Fruit fly (Drosophila melanogaster) whole organism, embryonic: ENCODE measurements around the gene mop.

Experiments
- Adf1 ChIP-seq: fragments of 200-800 bp; sonication (Bioruptor generic); IDR thresholded peaks from 2 replicates; pipeline ENCODE4 v1.3.6; 2022; ENCODE audit warnings: missing biosample characterization, missing genetic modification characterization
- Bdp1 ChIP-seq: fragments of 200-800 bp; sonication (Bioruptor generic); optimal IDR thresholded peaks from 3 replicates; lab custom pipeline; 2016; ENCODE audit warnings: missing biosample characterization, missing genetic modification characterization
- CG10543 ChIP-seq: fragments of 200-800 bp; sonication (Bioruptor generic); optimal IDR thresholded peaks from 3 replicates; lab custom pipeline; 2017; ENCODE audit warnings: missing biosample characterization, mild to moderate bottlenecking, missing genetic modification characterization, moderate library complexity
- CG11504 ChIP-seq: fragments of 200-800 bp; sonication (Bioruptor generic); optimal IDR thresholded peaks from 3 replicates; lab custom pipeline; 2019; ENCODE audit warnings: missing biosample characterization, mild to moderate bottlenecking, missing genetic modification characterization, moderate library complexity
- CG15479 ChIP-seq: fragments of 200-800 bp; sonication (Bioruptor generic); optimal IDR thresholded peaks from 3 replicates; lab custom pipeline; 2019; ENCODE audit warnings: missing biosample characterization, mild to moderate bottlenecking, missing genetic modification characterization, moderate library complexity
- CG15601 ChIP-seq: fragments of 200-800 bp; sonication (Bioruptor generic); optimal IDR thresholded peaks from 3 replicates; lab custom pipeline; 2019; ENCODE audit warnings: missing biosample characterization, mild to moderate bottlenecking, missing genetic modification characterization, moderate library complexity
- CG1603 ChIP-seq: fragments of 200-800 bp; sonication (Bioruptor generic); optimal IDR thresholded peaks from 2 replicates; lab custom pipeline; 2019; ENCODE audit warnings: missing biosample characterization, mild to moderate bottlenecking, missing genetic modification characterization, moderate library complexity
- CG18011 ChIP-seq: fragments of 200-800 bp; sonication (Bioruptor generic); optimal IDR thresholded peaks from 2 replicates; lab custom pipeline; 2017; ENCODE audit warnings: missing biosample characterization, missing genetic modification characterization, mild to moderate bottlenecking, moderate library complexity, missing genotype
- CG1832 ChIP-seq: fragments of 200-800 bp; sonication (Bioruptor generic); optimal IDR thresholded peaks from 2 replicates; lab custom pipeline; 2017; ENCODE audit warnings: missing biosample characterization, mild to moderate bottlenecking, missing genetic modification characterization, inconsistent platforms
- CG2116 ChIP-seq: fragments of 200-800 bp; sonication (Bioruptor generic); optimal IDR thresholded peaks from 3 replicates; lab custom pipeline; 2018; ENCODE audit warnings: missing biosample characterization, mild to moderate bottlenecking, missing genetic modification characterization
- CG2120 ChIP-seq: fragments of 200-800 bp; sonication (Bioruptor generic); optimal IDR thresholded peaks from 3 replicates; lab custom pipeline; 2016; ENCODE audit warnings: missing biosample characterization, missing genetic modification characterization
- CG30403 ChIP-seq: fragments of 200-800 bp; sonication (Bioruptor generic); optimal IDR thresholded peaks from 3 replicates; lab custom pipeline; 2016; ENCODE audit warnings: missing biosample characterization, missing genetic modification characterization
- CG32532 ChIP-seq: fragments of 200-800 bp; sonication (Bioruptor generic); IDR thresholded peaks from 2 replicates; pipeline ENCODE4 v1.3.6; 2022; ENCODE audit warnings: missing biosample characterization, missing genetic modification characterization
- CG3838 ChIP-seq: fragments of 200-800 bp; sonication (Bioruptor generic); optimal IDR thresholded peaks from 3 replicates; lab custom pipeline; 2016; ENCODE audit warnings: missing biosample characterization, missing genetic modification characterization
- CG3847 ChIP-seq: fragments of 200-800 bp; sonication (Bioruptor generic); IDR thresholded peaks from 2 replicates; pipeline ENCODE4 v1.3.6; 2022; ENCODE audit warnings: missing biosample characterization, missing genetic modification characterization
- CG43689 ChIP-seq: fragments of 200-800 bp; sonication (Bioruptor generic); IDR thresholded peaks from 2 replicates; pipeline ENCODE4 v1.3.6; 2022; ENCODE audit warnings: missing biosample characterization, missing genetic modification characterization
- CG6683 ChIP-seq: fragments of 200-800 bp; sonication (Bioruptor generic); optimal IDR thresholded peaks from 2 replicates; lab custom pipeline; 2017; ENCODE audit warnings: missing biosample characterization, mild to moderate bottlenecking, missing genetic modification characterization, missing genetic modification reagents
- CG6813 ChIP-seq: fragments of 200-800 bp; sonication (Bioruptor generic); optimal IDR thresholded peaks from 2 replicates; lab custom pipeline; 2017; ENCODE audit warnings: missing biosample characterization, missing genetic modification characterization, mild to moderate bottlenecking, moderate library complexity, missing genetic modification reagents
- CG6854 ChIP-seq: fragments of 200-800 bp; sonication (Bioruptor generic); optimal IDR thresholded peaks from 3 replicates; lab custom pipeline; 2017; ENCODE audit warnings: missing biosample characterization, mild to moderate bottlenecking, missing genetic modification characterization
- CG7928 ChIP-seq: fragments of 200-800 bp; sonication (Bioruptor generic); optimal IDR thresholded peaks from 2 replicates; lab custom pipeline; 2017; ENCODE audit warnings: missing biosample characterization, mild to moderate bottlenecking, missing genetic modification characterization
- Doc2 ChIP-seq: fragments of 200-800 bp; sonication (Bioruptor generic); IDR thresholded peaks from 2 replicates; pipeline ENCODE4 v1.3.6; 2022; ENCODE audit warnings: missing biosample characterization, missing genetic modification characterization
- Fer1 ChIP-seq: fragments of 200-800 bp; sonication (Bioruptor generic); optimal IDR thresholded peaks from 2 replicates; lab custom pipeline; 2017; ENCODE audit warnings: missing biosample characterization, mild to moderate bottlenecking, missing genetic modification characterization
- Med ChIP-seq: fragments of 200-800 bp; sonication (Bioruptor generic); peaks from one replicate; lab custom pipeline; 2016; ENCODE audit warnings: missing biosample characterization, missing genetic modification characterization, mild to moderate bottlenecking, inconsistent platforms, moderate library complexity
- NC2α ChIP-seq: fragments of 200-800 bp; sonication (Bioruptor generic); optimal IDR thresholded peaks from 2 replicates; lab custom pipeline; 2016; ENCODE audit warnings: missing biosample characterization, missing genetic modification characterization
- Neu2 ChIP-seq: fragments of 200-800 bp; sonication (Bioruptor generic); optimal IDR thresholded peaks from 3 replicates; lab custom pipeline; 2016; ENCODE audit warnings: missing biosample characterization, missing genetic modification characterization, borderline replicate concordance
- Rfx ChIP-seq: fragments of 200-800 bp; sonication (Bioruptor generic); IDR thresholded peaks from 2 replicates; pipeline ENCODE4 v1.3.6; 2022; ENCODE audit warnings: missing biosample characterization, missing genetic modification characterization
- Rx ChIP-seq: fragments of 200-800 bp; sonication (Bioruptor generic); IDR thresholded peaks from 2 replicates; pipeline ENCODE4 v1.3.6; 2022; ENCODE audit warnings: missing biosample characterization, missing genetic modification characterization
- Side ChIP-seq: fragments of 200-800 bp; sonication (Bioruptor generic); optimal IDR thresholded peaks from 2 replicates; lab custom pipeline; 2016; ENCODE audit warnings: missing biosample characterization, missing genetic modification characterization
- Sox102F ChIP-seq: fragments of 200-800 bp; sonication (Bioruptor generic); optimal IDR thresholded peaks from 2 replicates; lab custom pipeline; 2018; ENCODE audit warnings: missing biosample characterization, mild to moderate bottlenecking, missing genetic modification characterization, moderate library complexity
- TFAM ChIP-seq: fragments of 200-800 bp; sonication (Bioruptor generic); optimal IDR thresholded peaks from 2 replicates; lab custom pipeline; 2017; ENCODE audit warnings: missing biosample characterization, missing genetic modification characterization, inconsistent platforms
- Xrp1 ChIP-seq: fragments of 200-800 bp; sonication (Bioruptor generic); IDR thresholded peaks from 2 replicates; pipeline ENCODE4 v1.3.6; 2022; ENCODE audit warnings: missing biosample characterization, missing genetic modification characterization
- ac ChIP-seq: fragments of 200-800 bp; sonication (Bioruptor generic); optimal IDR thresholded peaks from 3 replicates; lab custom pipeline; 2017; ENCODE audit warnings: missing biosample characterization, mild to moderate bottlenecking, missing genetic modification characterization
- amos ChIP-seq: fragments of 200-800 bp; sonication (Bioruptor generic); IDR thresholded peaks from 2 replicates; pipeline ENCODE4 v1.3.6; 2022; ENCODE audit warnings: missing biosample characterization, missing genetic modification characterization; ENCODE audit not compliant: partially characterized antibody
- ara ChIP-seq: fragments of 200-800 bp; sonication (Bioruptor generic); IDR thresholded peaks from 2 replicates; pipeline ENCODE4 v1.3.6; 2022; ENCODE audit warnings: missing biosample characterization, missing genetic modification characterization
- chm ChIP-seq: fragments of 200-800 bp; sonication (Bioruptor generic); IDR thresholded peaks from 2 replicates; pipeline ENCODE4 v1.3.6; 2022; ENCODE audit warnings: missing biosample characterization, missing genetic modification characterization
- croc ChIP-seq: fragments of 200-800 bp; sonication (Bioruptor generic); conservative IDR thresholded peaks from 3 replicates; pipeline ENCODE4 v1.3.6; 2022; ENCODE audit warnings: missing biosample characterization, missing genetic modification characterization
- danr ChIP-seq: fragments of 200-800 bp; sonication (Bioruptor generic); IDR thresholded peaks from 2 replicates; pipeline ENCODE4 v1.3.6; 2022; ENCODE audit warnings: missing biosample characterization, missing genetic modification characterization
- ewg ChIP-seq: fragments of 200-800 bp; sonication (Bioruptor generic); optimal IDR thresholded peaks from 3 replicates; lab custom pipeline; 2017; ENCODE audit warnings: mild to moderate bottlenecking, missing biosample characterization, missing genetic modification reagents, missing genetic modification characterization
- gce ChIP-seq: fragments of 200-800 bp; sonication (Bioruptor generic); IDR thresholded peaks from 3 replicates; pipeline ENCODE4 v1.3.6; 2022; ENCODE audit warnings: missing biosample characterization, missing genetic modification characterization
- gem ChIP-seq: fragments of 200-800 bp; sonication (Bioruptor generic); optimal IDR thresholded peaks from 2 replicates; lab custom pipeline; 2019; ENCODE audit warnings: missing biosample characterization, mild to moderate bottlenecking, missing genetic modification characterization, moderate library complexity
- h ChIP-seq: fragments of >200 bp; optimal IDR thresholded peaks from 2 replicates; lab custom pipeline; 2017
- inv ChIP-seq: fragments of 200-800 bp; sonication (Bioruptor generic); IDR thresholded peaks from 2 replicates; pipeline ENCODE4 v1.3.6; 2022; ENCODE audit warnings: missing biosample characterization, missing genetic modification characterization; ENCODE audit not compliant: partially characterized antibody
- jumu ChIP-seq: fragments of 200-800 bp; sonication (Bioruptor generic); optimal IDR thresholded peaks from 3 replicates; lab custom pipeline; 2016; ENCODE audit warnings: missing biosample characterization, missing genetic modification characterization
- oc ChIP-seq: fragments of 200-800 bp; sonication (Bioruptor generic); optimal IDR thresholded peaks from 2 replicates; lab custom pipeline; 2018; ENCODE audit warnings: missing biosample characterization, mild to moderate bottlenecking, missing genetic modification characterization, moderate library complexity
- pho ChIP-seq: fragments of 200-800 bp; sonication (Bioruptor generic); optimal IDR thresholded peaks from 2 replicates; lab custom pipeline; 2016; ENCODE audit warnings: missing biosample characterization, missing genetic modification characterization
- pnt ChIP-seq: fragments of 200-800 bp; sonication (Bioruptor generic); optimal IDR thresholded peaks from 3 replicates; lab custom pipeline; 2016; ENCODE audit warnings: missing biosample characterization, missing genetic modification characterization
- sens ChIP-seq: fragments of 200-800 bp; sonication (Bioruptor generic); peaks from one replicate; lab custom pipeline; 2016; ENCODE audit warnings: missing biosample characterization, missing genetic modification characterization
- sug ChIP-seq: fragments of 200-800 bp; optimal IDR thresholded peaks from 2 replicates; lab custom pipeline; 2019; ENCODE audit warnings: missing biosample characterization, mild to moderate bottlenecking, missing genetic modification characterization, moderate library complexity
- tx ChIP-seq: fragments of 200-800 bp; sonication (Bioruptor generic); optimal IDR thresholded peaks from 2 replicates; lab custom pipeline; 2016; ENCODE audit warnings: missing biosample characterization, missing genetic modification characterization
- unpg ChIP-seq: fragments of 200-800 bp; sonication (Bioruptor generic); optimal IDR thresholded peaks from 3 replicates; lab custom pipeline; 2018; ENCODE audit warnings: missing biosample characterization, mild to moderate bottlenecking, missing genetic modification characterization, moderate library complexity
- usp ChIP-seq: fragments of >200 bp; optimal IDR thresholded peaks from 2 replicates; lab custom pipeline; 2017; ENCODE audit warnings: missing biosample characterization, missing genetic modification characterization
- wdn ChIP-seq: fragments of 200-800 bp; sonication (Bioruptor generic); IDR thresholded peaks from 2 replicates; pipeline ENCODE4 v1.3.6; 2022; ENCODE audit warnings: missing biosample characterization, missing genetic modification characterization

The mop gene

dm6 chr3L:14780187-14780586, 4.3 kb upstream of the mop start (continued):
- TF ChIP-seq jumu (GFP tag; lab: Kevin White, UChicago) (no peak), CG15479 (GFP tag; lab: Kevin White, UChicago) (no peak), Rx (GFP tag; lab: Robert Waterston, UW) (no peak), danr (GFP tag; lab: Robert Waterston, UW) (no peak), TFAM (GFP tag; lab: Kevin White, UChicago) (no peak), h (lab: Kevin White, UChicago) (no peak), NC2α (GFP tag; lab: Kevin White, UChicago) (no peak), CG1603 (tag; lab: Kevin White, UChicago) (peak; percentile 53), oc (no peak), Side (GFP tag; lab: Kevin White, UChicago) (no peak), CG32532 (GFP tag; lab: Robert Waterston, UW) (peak; percentile 9; the same call in 1 of the 2 replicates), ac (GFP tag; lab: Kevin White, UChicago) (no peak), pnt (GFP tag; lab: Kevin White, UChicago) (no peak), amos (GFP tag; lab: Robert Waterston, UW) (no peak), sug (tag; lab: Kevin White, UChicago) (peak; percentile 95), CG15601 (tag; lab: Kevin White, UChicago) (peak; percentile 66), Bdp1 (GFP tag; lab: Kevin White, UChicago) (peak; percentile 33), ewg (GFP tag; lab: Kevin White, UChicago) (no peak), CG6854 (GFP tag; lab: Kevin White, UChicago) (no peak), CG2120 (GFP tag; lab: Kevin White, UChicago) (no peak), sens (GFP tag; lab: Kevin White, UChicago) (peak; percentile 87), wdn (no peak), Xrp1 (GFP tag; lab: Robert Waterston, UW) (peak; percentile 74), CG1832 (GFP tag; lab: Kevin White, UChicago) (no peak), Med (peak; percentile 89), CG6813 (peak; percentile 64), CG2116 (GFP tag; lab: Kevin White, UChicago) (peak; percentile 22), gem (tag; lab: Kevin White, UChicago) (peak; percentile 18), CG3847 (GFP tag; lab: Robert Waterston, UW) (no peak), Doc2 (no peak), CG43689 (no peak), CG6683 (GFP tag; lab: Kevin White, UChicago) (no peak), unpg (GFP tag; lab: Kevin White, UChicago) (peak; percentile 23), CG10543 (GFP tag; lab: Kevin White, UChicago) (no peak), CG7928 (GFP tag; lab: Kevin White, UChicago) (no peak), Sox102F (GFP tag; lab: Kevin White, UChicago) (peak; percentile 34), Rfx (GFP tag; lab: Robert Waterston, UW) (peak; percentile 13; the same call in 1 of the 2 replicates), tx (GFP tag; lab: Kevin White, UChicago) (no peak), CG3838 (GFP tag; lab: Kevin White, UChicago) (peak; percentile 46), inv (no peak), pho (no peak), Adf1 (GFP tag; lab: Robert Waterston, UW) (no peak), gce (GFP tag; lab: Robert Waterston, UW) (no peak), usp (no peak), ara (peak; percentile 64), CG18011 (GFP tag; lab: Kevin White, UChicago) (no peak), Neu2 (GFP tag; lab: Kevin White, UChicago) (no peak), CG30403 (GFP tag; lab: Kevin White, UChicago) (no peak), CG11504 (tag; lab: Kevin White, UChicago) (no peak), croc (GFP tag; lab: Robert Waterston, UW) (no peak), chm (GFP tag; lab: Robert Waterston, UW) (peak; percentile 45; the same call in 1 of the 2 replicates), Fer1 (peak; percentile 55)
